Worm (Caenorhabditis elegans): ENCODE measurements around the gene gldi-3.

ce11 chrII:9323660-9324059, 43.8 kb upstream of the gldi-3 start, which contains the start of gene egli-1:
- TF ChIP-seq hlh-26 (GFP tag; conservative IDR thresholded peaks at IDR 0.05) (no peak), ceh-79 (tag; optimal IDR thresholded peaks at IDR 0.05) (no peak), nfya-1 (tag; optimal IDR thresholded peaks at IDR 0.05; ENCODE audit: borderline replicate concordance, insufficient read depth) (no peak), Y95B8A.8 (GFP tag; IDR thresholded peaks at IDR 0.05) (no peak), ccch-3 (GFP tag; optimal IDR thresholded peaks at IDR 0.05) (no peak), Y53G8AR.9 (GFP tag; conservative IDR thresholded peaks at IDR 0.05) (no peak), pbrm-1 (GFP tag; IDR thresholded peaks at IDR 0.05) (no peak), madf-3 (GFP tag; IDR thresholded peaks at IDR 0.05) (no peak), lin-35 (GFP tag; optimal IDR thresholded peaks at IDR 0.05) (no peak), pha-4 (tag; optimal IDR thresholded peaks at IDR 0.05) (no peak), tbx-9 (tag; optimal IDR thresholded peaks at IDR 0.05; ENCODE audit: borderline replicate concordance) (no peak), mcd-1 (GFP tag; IDR thresholded peaks at IDR 0.05) (no peak), hlh-12 (tag; optimal IDR thresholded peaks at IDR 0.05) (no peak)
